Worm (Caenorhabditis elegans) whole organism, mixed stage, embryonic: ENCODE results near the gene aip-1.

Source experiments
- blmp-1 ChIP-seq: fragments of 150-350 bp; optimal IDR thresholded peaks from 2 replicates; lab custom pipeline; 2014; ENCODE audit warnings: missing biosample characterization, missing genetic modification characterization
- mep-1 ChIP-seq: fragments of 150-350 bp; optimal IDR thresholded peaks from 2 replicates; lab custom pipeline; 2017; ENCODE audit warnings: missing biosample characterization, missing genetic modification reagents, missing genetic modification characterization, inconsistent platforms
- sem-2 ChIP-seq: fragments of 200-800 bp; sonication (Bioruptor generic); optimal IDR thresholded peaks from 2 replicates; lab custom pipeline; 2018; ENCODE audit warnings: mild to moderate bottlenecking, missing genetic modification characterization, missing compliant biosample characterization
- snpc-4 ChIP-seq: fragments of 150-350 bp; optimal IDR thresholded peaks from 2 replicates; lab custom pipeline; 2014; ENCODE audit warnings: missing biosample characterization, missing genetic modification characterization
- unc-62 ChIP-seq: fragments of 150-350 bp; optimal IDR thresholded peaks from 2 replicates; lab custom pipeline; 2014; ENCODE audit warnings: missing biosample characterization, missing genetic modification reagents, missing genetic modification characterization
- zip-8 ChIP-seq: fragments of 150-350 bp; optimal IDR thresholded peaks from 2 replicates; lab custom pipeline; 2014; ENCODE audit warnings: missing biosample characterization, missing genetic modification characterization

DNA sequence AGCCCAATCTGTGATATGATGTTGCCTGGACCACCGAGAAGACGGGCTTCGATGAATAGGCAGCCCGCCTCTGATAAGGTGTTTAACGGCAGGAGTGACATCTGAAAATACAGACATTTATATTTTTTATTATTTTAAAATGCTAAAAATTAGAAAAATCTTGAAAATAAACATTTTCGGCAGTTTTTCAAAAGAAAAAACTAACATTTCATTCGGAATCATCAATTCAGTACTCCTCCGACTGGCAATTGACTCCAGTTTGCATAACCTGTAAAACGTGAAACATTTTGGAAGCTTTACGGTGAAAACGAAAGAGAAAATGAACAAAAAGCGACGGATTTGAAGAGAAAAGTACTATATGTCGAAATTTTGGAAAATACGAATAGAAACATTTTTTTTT is 6.3 kb upstream of the aip-1 start, which contains the start of gene ric-7:
- TF ChIP-seq unc-62 (GFP tag; lab: Kevin White, UChicago): no peak
- TF ChIP-seq blmp-1 (tag; lab: Kevin White, UChicago): no peak
- TF ChIP-seq sem-2 (GFP tag; lab: Kevin White, UChicago): no peak
- TF ChIP-seq snpc-4 (tag; lab: Kevin White, UChicago): no peak
- TF ChIP-seq zip-8: no peak
- TF ChIP-seq mep-1 (tag; lab: Kevin White, UChicago): no peak
